Worm (Caenorhabditis elegans) whole organism, young adult: ENCODE data around the gene Y57G11C.46.

Experiments used
- B0035.1 ChIP-seq: sonication (generic microtip); optimal IDR thresholded peaks from 2 replicates; lab custom pipeline; 2016; ENCODE audit warnings: missing genetic modification characterization, mild to moderate bottlenecking, missing compliant biosample characterization, missing genotype, missing genetic modification reagents
- F10E7.11 ChIP-seq: sonication (generic microtip); optimal IDR thresholded peaks from 2 replicates; lab custom pipeline; 2017; ENCODE audit warnings: mild to moderate bottlenecking, missing genetic modification characterization, moderate library complexity, missing compliant biosample characterization
- F33H1.4 ChIP-seq: fragments of 200-800 bp; sonication (Bioruptor generic); IDR thresholded peaks from 2 replicates; pipeline ENCODE4 v1.3.6; 2022; ENCODE audit warnings: missing genetic modification reagents, missing genetic modification characterization, missing compliant biosample characterization
- F57A8.1 ChIP-seq: fragments of 200-800 bp; sonication (Bioruptor generic); optimal IDR thresholded peaks from 2 replicates; lab custom pipeline; 2018; ENCODE audit warnings: mild to moderate bottlenecking, missing genetic modification characterization, moderate library complexity, missing compliant biosample characterization
- Y53F4B.3 ChIP-seq: fragments of 200-800 bp; sonication (Bioruptor generic); IDR thresholded peaks from 2 replicates; pipeline ENCODE4 v1.3.6; 2022; ENCODE audit warnings: missing genetic modification reagents, missing genetic modification characterization, missing compliant biosample characterization
- Y53G8AR.9 ChIP-seq: fragments of 200-800 bp; sonication (Bioruptor generic); conservative IDR thresholded peaks from 2 replicates; pipeline ENCODE4 v1.3.6; 2022; ENCODE audit warnings: missing genetic modification reagents, missing genetic modification characterization, missing compliant biosample characterization
- Y79H2A.3 ChIP-seq: fragments of 200-800 bp; sonication (Bioruptor generic); conservative IDR thresholded peaks from 2 replicates; pipeline ENCODE4 v1.3.6; 2022; ENCODE audit warnings: missing genetic modification reagents, missing genetic modification characterization, missing compliant biosample characterization
- ZK185.1 ChIP-seq: sonication (generic microtip); optimal IDR thresholded peaks from 2 replicates; lab custom pipeline; 2016; ENCODE audit warnings: mild to moderate bottlenecking, missing genetic modification characterization, missing compliant biosample characterization; ENCODE audit not compliant: poor library complexity, severe bottlenecking
- ama-1 ChIP-seq, 3 experiments: fragments of 150-350 bp in 1 of 3; sonication (generic microtip) in 2 of 3; optimal IDR thresholded peaks; 2 replicates each; lab custom pipeline; 2014 to 2018; ENCODE audit warnings: missing biosample characterization in 2 of 3, missing genetic modification characterization in 2 of 3, missing genetic modification reagents in 2 of 3
- attf-6 ChIP-seq: fragments of 200-800 bp; sonication (Bioruptor generic); IDR thresholded peaks from 2 replicates; pipeline ENCODE4 v1.3.6; 2022; ENCODE audit warnings: missing genetic modification reagents, missing genetic modification characterization, missing compliant biosample characterization
- bed-2 ChIP-seq: fragments of 200-800 bp; sonication (Bioruptor generic); IDR thresholded peaks from 2 replicates; pipeline ENCODE4 v1.3.6; 2022; ENCODE audit warnings: missing genetic modification reagents, missing genetic modification characterization, missing compliant biosample characterization
- cebp-1 ChIP-seq, 2 experiments: fragments of 200-800 bp in 1 of 2; sonication (Bioruptor generic) in 1 of 2; sonication (generic microtip) in 1 of 2; IDR thresholded peaks in 1 of 2; optimal IDR thresholded peaks in 1 of 2; 2 replicates each; pipeline versions ENCODE4 v1.3.6 to Lab custom; 2017 to 2022; ENCODE audit warnings: missing compliant biosample characterization in 2 of 2, missing genetic modification characterization in 2 of 2, mild to moderate bottlenecking in 1 of 2, missing genetic modification reagents in 1 of 2, moderate library complexity in 1 of 2
- ceh-100 ChIP-seq: fragments of 200-800 bp; sonication (Bioruptor generic); IDR thresholded peaks from 2 replicates; pipeline ENCODE4 v1.3.6; 2022; ENCODE audit warnings: missing genetic modification reagents, missing genetic modification characterization, missing compliant biosample characterization
- die-1 ChIP-seq: sonication (generic microtip); optimal IDR thresholded peaks from 2 replicates; lab custom pipeline; 2016; ENCODE audit warnings: missing genotype, mild to moderate bottlenecking, missing genetic modification characterization, missing compliant biosample characterization
- efl-1 ChIP-seq: fragments of 150-350 bp; optimal IDR thresholded peaks from 2 replicates; lab custom pipeline; 2014; ENCODE audit warnings: missing biosample characterization, missing genetic modification reagents, missing genetic modification characterization
- egl-18 ChIP-seq: fragments of 200-800 bp; sonication (Bioruptor generic); IDR thresholded peaks from 2 replicates; pipeline ENCODE4 v1.3.6; 2022; ENCODE audit warnings: missing genetic modification reagents, missing genetic modification characterization, missing compliant biosample characterization
- egl-44 ChIP-seq: fragments of 200-800 bp; sonication (Bioruptor generic); IDR thresholded peaks from 2 replicates; pipeline ENCODE4 v1.3.6; 2022; ENCODE audit warnings: missing genetic modification reagents, missing genetic modification characterization, missing compliant biosample characterization
- egrh-3 ChIP-seq: fragments of 200-800 bp; sonication (Bioruptor generic); IDR thresholded peaks from 2 replicates; pipeline ENCODE4 v1.3.6; 2022; ENCODE audit warnings: missing genetic modification reagents, missing genetic modification characterization, missing compliant biosample characterization
- him-1 ChIP-seq: sonication (generic microtip); optimal IDR thresholded peaks from 2 replicates; lab custom pipeline; 2016; ENCODE audit warnings: missing genotype, missing genetic modification reagents, missing genetic modification characterization, missing compliant biosample characterization
- hrde-1 ChIP-seq: sonication (generic microtip); optimal IDR thresholded peaks from 2 replicates; lab custom pipeline; 2016; ENCODE audit warnings: missing genetic modification characterization, mild to moderate bottlenecking, missing compliant biosample characterization, moderate library complexity, missing genotype, missing genetic modification reagents, borderline replicate concordance
- let-607 ChIP-seq, 2 experiments: fragments of 200-800 bp in 1 of 2; sonication (Bioruptor generic) in 1 of 2; sonication (generic microtip) in 1 of 2; optimal IDR thresholded peaks; 2 replicates each; lab custom pipeline; 2016 to 2018; ENCODE audit warnings: mild to moderate bottlenecking in 2 of 2, missing compliant biosample characterization in 2 of 2, missing genetic modification characterization in 2 of 2, moderate library complexity in 2 of 2, missing genotype in 1 of 2
- lin-35 ChIP-seq, 3 experiments: fragments of 150-350 bp in 2 of 3; sonication (generic microtip) in 1 of 3; optimal IDR thresholded peaks; 2 replicates each; lab custom pipeline; 2014 to 2018; ENCODE audit warnings: missing biosample characterization in 3 of 3, missing genetic modification characterization in 3 of 3, missing genetic modification reagents in 3 of 3
- lin-40 ChIP-seq: sonication (generic microtip); optimal IDR thresholded peaks from 2 replicates; lab custom pipeline; 2016; ENCODE audit warnings: missing genetic modification characterization, mild to moderate bottlenecking, missing compliant biosample characterization, missing genotype, missing genetic modification reagents
- lin-54 ChIP-seq: fragments of 200-800 bp; sonication (Bioruptor generic); optimal IDR thresholded peaks from 2 replicates; lab custom pipeline; 2018; ENCODE audit warnings: mild to moderate bottlenecking, missing genetic modification characterization, missing compliant biosample characterization
- lir-1 ChIP-seq: fragments of 200-800 bp; sonication (Bioruptor generic); conservative IDR thresholded peaks from 2 replicates; pipeline ENCODE4 v1.3.6; 2022; ENCODE audit warnings: missing genetic modification reagents, missing genetic modification characterization, missing compliant biosample characterization
- madf-10 ChIP-seq: sonication (generic microtip); optimal IDR thresholded peaks from 2 replicates; lab custom pipeline; 2016; ENCODE audit warnings: mild to moderate bottlenecking, missing genetic modification characterization, missing compliant biosample characterization
- mcd-1 ChIP-seq: fragments of 200-800 bp; sonication (Bioruptor generic); IDR thresholded peaks from 2 replicates; pipeline ENCODE4 v1.3.6; 2022; ENCODE audit warnings: missing genetic modification reagents, missing genetic modification characterization, missing compliant biosample characterization
- nfya-2 ChIP-seq: fragments of 200-800 bp; sonication (Bioruptor generic); IDR thresholded peaks from 2 replicates; pipeline ENCODE4 v1.3.6; 2022; ENCODE audit warnings: missing genetic modification reagents, missing genetic modification characterization, missing compliant biosample characterization
- nhr-120 ChIP-seq: fragments of 200-800 bp; sonication (Bioruptor generic); IDR thresholded peaks from 2 replicates; pipeline ENCODE4 v1.3.6; 2022; ENCODE audit warnings: missing genetic modification characterization, missing compliant biosample characterization
- nhr-80 ChIP-seq: sonication (generic microtip); optimal IDR thresholded peaks from 2 replicates; lab custom pipeline; 2016; ENCODE audit warnings: missing genetic modification characterization, missing compliant biosample characterization
- nhr-90 ChIP-seq: sonication (generic microtip); optimal IDR thresholded peaks from 2 replicates; lab custom pipeline; 2016; ENCODE audit warnings: missing genotype, mild to moderate bottlenecking, missing genetic modification characterization, missing compliant biosample characterization
- pbrm-1 ChIP-seq: fragments of 200-800 bp; sonication (Bioruptor generic); IDR thresholded peaks from 2 replicates; pipeline ENCODE4 v1.3.6; 2022; ENCODE audit warnings: missing genetic modification reagents, missing genetic modification characterization, missing compliant biosample characterization
- sea-2 ChIP-seq: fragments of 200-800 bp; sonication (Bioruptor generic); IDR thresholded peaks from 2 replicates; pipeline ENCODE4 v1.3.6; 2022; ENCODE audit warnings: missing genetic modification characterization, missing compliant biosample characterization
- snpc-3.4 ChIP-seq: sonication (generic microtip); optimal IDR thresholded peaks from 2 replicates; lab custom pipeline; 2017; ENCODE audit warnings: missing genetic modification characterization, mild to moderate bottlenecking, missing compliant biosample characterization, antibody characterized with exemption, moderate library complexity, missing genotype, missing genetic modification reagents
- snpc-4 ChIP-seq, 5 experiments: fragments of 150-350 bp in 1 of 5; sonication (generic microtip) in 4 of 5; optimal IDR thresholded peaks; 2 replicates each; lab custom pipeline; 2014 to 2018; ENCODE audit warnings: missing genetic modification characterization in 5 of 5, missing biosample characterization in 3 of 5, antibody characterized with exemption in 2 of 5, mild to moderate bottlenecking in 2 of 5, missing compliant biosample characterization in 2 of 5, missing genotype in 2 of 5, moderate library complexity in 2 of 5, missing genetic modification reagents in 1 of 5
- tbp1 ChIP-seq: fragments of 200-800 bp; sonication (Bioruptor generic); optimal IDR thresholded peaks from 2 replicates; lab custom pipeline; 2018; ENCODE audit warnings: mild to moderate bottlenecking, missing genetic modification characterization, missing compliant biosample characterization
- tlf-1 ChIP-seq: fragments of 200-800 bp; sonication (Bioruptor generic); optimal IDR thresholded peaks from 2 replicates; lab custom pipeline; 2018; ENCODE audit warnings: mild to moderate bottlenecking, missing genetic modification characterization, missing compliant biosample characterization
- ztf-18 ChIP-seq: sonication (generic microtip); optimal IDR thresholded peaks from 2 replicates; lab custom pipeline; 2016; ENCODE audit warnings: missing genotype, mild to moderate bottlenecking, missing genetic modification characterization, missing compliant biosample characterization
- ztf-22 ChIP-seq: fragments of 200-800 bp; sonication (Bioruptor generic); optimal IDR thresholded peaks from 2 replicates; lab custom pipeline; 2018; ENCODE audit warnings: mild to moderate bottlenecking, missing genetic modification characterization, moderate library complexity, missing compliant biosample characterization
- ztf-25 ChIP-seq: fragments of 200-800 bp; sonication (Bioruptor generic); IDR thresholded peaks from 2 replicates; pipeline ENCODE4 v1.3.6; 2022; ENCODE audit warnings: missing genetic modification reagents, missing genetic modification characterization, missing compliant biosample characterization

Y57G11C.46 gene

ce11 chrIV:14824878-14825352 is 8.7 kb upstream of the Y57G11C.46 start, which contains the start of gene sec-61.A (continued):
- TF ChIP-seq nhr-120 (GFP tag; lab: Robert Waterston, UW) = no peak
- TF ChIP-seq egrh-3 (GFP tag; lab: Robert Waterston, UW) = 0 out of 2 replicates have a peak, but pooled peaks have one; percentile 8

DNA sequence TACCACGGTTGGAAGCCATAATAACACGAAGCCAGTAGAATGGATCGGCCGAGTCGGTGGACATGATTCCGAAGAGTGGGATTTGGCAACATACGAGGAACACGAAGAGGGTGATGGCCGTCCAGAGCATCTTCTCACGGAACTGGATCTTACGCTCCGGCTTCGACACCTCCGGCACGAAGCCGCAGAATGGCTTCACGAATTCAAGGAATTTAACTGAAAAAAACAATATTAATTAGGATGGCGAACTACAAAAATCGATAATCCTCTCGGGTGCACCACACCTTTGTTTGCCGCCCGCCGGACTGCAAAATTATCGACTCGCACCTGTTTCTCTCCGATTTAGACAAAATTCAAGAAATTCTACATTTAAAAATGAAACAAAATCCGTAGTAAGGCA is 8.0 kb upstream of the Y57G11C.46 start:
- TF ChIP-seq die-1 (tag; lab: Kevin White, UChicago) (no peak), Y53F4B.3 (GFP tag; lab: Robert Waterston, UW) (no peak), attf-6 (GFP tag; lab: Robert Waterston, UW) (0 out of 2 replicates have a peak, but pooled peaks have one; percentile 32), pbrm-1 (0 out of 2 replicates have a peak, but pooled peaks have one; percentile 23), sea-2 (no peak), mcd-1 (peak; percentile 13; the same call in 1 of the 2 replicates)

- TF ChIP-seq bed-2 (GFP tag; lab: Robert Waterston, UW) (no peak), madf-10 (tag; lab: Kevin White, UChicago) (peak; percentile 76), lin-54 (GFP tag; lab: Kevin White, UChicago) (peak; percentile 60), attf-6 (GFP tag; lab: Robert Waterston, UW) (peak; percentile 95), cebp-1 (GFP tag; IDR thresholded peaks at IDR 0.05; lab: Robert Waterston, UW) (no peak), cebp-1 (tag; optimal IDR thresholded peaks at IDR 0.05; lab: Kevin White, UChicago) (no peak), ZK185.1 (tag; lab: Kevin White, UChicago) (peak; percentile 41), F10E7.11 (tag; lab: Kevin White, UChicago) (peak; percentile 63), tlf-1 (peak; percentile 76), lin-40 (tag; lab: Kevin White, UChicago) (peak; percentile 41), ztf-25 (GFP tag; lab: Robert Waterston, UW) (no peak), nhr-90 (tag; lab: Kevin White, UChicago) (peak; percentile 34), ama-1 (optimal IDR thresholded peaks at IDR 0.05; lab: Kevin White, UChicago) (peak; percentile 6), ama-1 (GFP tag; optimal IDR thresholded peaks at IDR 0.05; lab: Kevin White, UChicago) (peak; percentile 13 to 39), nfya-2 (GFP tag; lab: Robert Waterston, UW) (no peak), pbrm-1 (peak; percentile 73), hrde-1 (tag; lab: Kevin White, UChicago) (peak; percentile 23), Y79H2A.3 (GFP tag; lab: Robert Waterston, UW) (no peak), let-607 (tag; optimal IDR thresholded peaks at IDR 0.05; lab: Kevin White, UChicago) (peak; percentile 32 to 82), tbp1 (GFP tag; lab: Kevin White, UChicago) (peak; percentile 41), egl-18 (GFP tag; lab: Robert Waterston, UW) (no peak), ztf-18 (peak; percentile 49), Y53G8AR.9 (GFP tag; lab: Robert Waterston, UW) (peak; percentile 87; the same call in 1 of the 2 replicates), snpc-4 (GFP tag; optimal IDR thresholded peaks at IDR 0.05; lab: Kevin White, UChicago) (peak; percentile 72), snpc-4 (tag; optimal IDR thresholded peaks at IDR 0.05; lab: Kevin White, UChicago) (peak in 3 of 4 experiments; percentile 3 to 92 (median 52)), efl-1 (GFP tag; lab: Kevin White, UChicago) (no peak), lin-35 (GFP tag; optimal IDR thresholded peaks at IDR 0.05; lab: Kevin White, UChicago) (peak in 1 of 3 experiments; percentile 29), nhr-80 (peak; percentile 40), mcd-1 (peak; percentile 41), F57A8.1 (no peak), egrh-3 (GFP tag; lab: Robert Waterston, UW) (peak; percentile 8; the same call in 1 of the 2 replicates), ceh-100 (GFP tag; lab: Robert Waterston, UW) (0 out of 2 replicates have a peak, but pooled peaks have one; percentile 13), egl-44 (GFP tag; lab: Robert Waterston, UW) (no peak), ztf-22 (no peak), F33H1.4 (GFP tag; lab: Robert Waterston, UW) (peak; percentile 33; the same call in 1 of the 2 replicates), lir-1 (GFP tag; lab: Robert Waterston, UW) (no peak), him-1 (tag; lab: Kevin White, UChicago) (peak; percentile 24), die-1 (tag; lab: Kevin White, UChicago) (peak; percentile 52), B0035.1 (tag; lab: Kevin White, UChicago) (peak; percentile 47), snpc-3.4 (peak; percentile 48)
These were observed 6.1 kb upstream of the Y57G11C.46 start for ce11 chrIV:14822267-14822666.
